Worm (Caenorhabditis elegans): ENCODE results near the gene C33H5.13.

C33H5.13 gene

ce11 chrIV:7785506-7786065 lies 6.5 kb downstream of the C33H5.13 start, which contains the start of gene tag-322 (continued):
- TF ChIP-seq T26A5.8 (tag; optimal IDR thresholded peaks at IDR 0.05) = no peak
- no peak for TF ChIP-seq gei-17 (GFP tag; optimal IDR thresholded peaks at IDR 0.05)
- no peak for TF ChIP-seq let-526 (GFP tag; IDR thresholded peaks at IDR 0.05)
- TF ChIP-seq ztf-26 (tag; optimal IDR thresholded peaks at IDR 0.05) = no peak
- no peak for TF ChIP-seq aptf-3 (GFP tag; IDR thresholded peaks at IDR 0.05)
- TF ChIP-seq nfya-2 (GFP tag; IDR thresholded peaks at IDR 0.05) = no peak
- TF ChIP-seq attf-6 (GFP tag; IDR thresholded peaks at IDR 0.05) = no peak
- no peak for TF ChIP-seq F39B2.1 (GFP tag; IDR thresholded peaks at IDR 0.05)
- TF ChIP-seq bed-2 (GFP tag; IDR thresholded peaks at IDR 0.05) = no peak
- no peak for TF ChIP-seq him-1 (tag; optimal IDR thresholded peaks at IDR 0.05)
- no peak for TF ChIP-seq athp-1 (tag; optimal IDR thresholded peaks at IDR 0.05)
- TF ChIP-seq Y53F4B.3 (GFP tag; IDR thresholded peaks at IDR 0.05) = no peak
- TF ChIP-seq ceh-100 (GFP tag; IDR thresholded peaks at IDR 0.05) = 0 out of 2 replicates have a peak, but pooled peaks have one; percentile 24
- TF ChIP-seq B0261.1 (tag; optimal IDR thresholded peaks at IDR 0.05) = no peak
- TF ChIP-seq hlh-26 (GFP tag; conservative IDR thresholded peaks at IDR 0.05) = no peak
- TF ChIP-seq atf-7 (tag; optimal IDR thresholded peaks at IDR 0.05) = no peak
- no peak for TF ChIP-seq repo-1 (tag; optimal IDR thresholded peaks at IDR 0.05)

ce11 chrIV:7783801-7784411 lies 8.2 kb downstream of the C33H5.13 start, which contains the start of gene tag-321:
Gene tag-321 (minus strand): TSS chrIV:7783851.
- 0 out of 2 replicates have a peak, but pooled peaks have one; percentile 44 for TF ChIP-seq hsf-1 (GFP tag; IDR thresholded peaks at IDR 0.05)
- TF ChIP-seq nhr-80 (tag; optimal IDR thresholded peaks at IDR 0.05) = peak; percentile 63
- no peak for TF ChIP-seq snpc-1.3 (tag; optimal IDR thresholded peaks at IDR 0.05; ENCODE audit: insufficient read depth)
- TF ChIP-seq snpc-1.1 (tag; optimal IDR thresholded peaks at IDR 0.05; ENCODE audit: insufficient read depth) = no peak

- TF ChIP-seq ama-1 (optimal IDR thresholded peaks at IDR 0.05) = no peak
- TF ChIP-seq ama-1 (GFP tag; optimal IDR thresholded peaks at IDR 0.05) = no peak
- TF ChIP-seq egrh-3 (GFP tag; IDR thresholded peaks at IDR 0.05) = no peak
- TF ChIP-seq B0336.3 (GFP tag; IDR thresholded peaks at IDR 0.05) = peak; percentile 72; the same call in 1 of the 2 replicates
- no peak for TF ChIP-seq ztf-22 (GFP tag; optimal IDR thresholded peaks at IDR 0.05)
- peak; percentile 16 for TF ChIP-seq atf-7 (tag; optimal IDR thresholded peaks at IDR 0.05)
- no peak for TF ChIP-seq Y53F4B.3 (GFP tag; IDR thresholded peaks at IDR 0.05)
- TF ChIP-seq madf-6 (GFP tag; IDR thresholded peaks at IDR 0.05) = peak; percentile 16; the same call in 1 of the 2 replicates
- peak; percentile 19 for TF ChIP-seq tbp1 (GFP tag; optimal IDR thresholded peaks at IDR 0.05)
- peak; percentile 87 for TF ChIP-seq Y53G8AR.9 (GFP tag; conservative IDR thresholded peaks at IDR 0.05)
- no peak for TF ChIP-seq ccch-3 (GFP tag; optimal IDR thresholded peaks at IDR 0.05)
- no peak for TF ChIP-seq hsf-1 (GFP tag; IDR thresholded peaks at IDR 0.05)
- no peak for TF ChIP-seq ceh-58 (GFP tag; IDR thresholded peaks at IDR 0.05)
- 0 out of 2 replicates have a peak, but pooled peaks have one; percentile 40 for TF ChIP-seq madf-3 (GFP tag; IDR thresholded peaks at IDR 0.05)
- TF ChIP-seq sptf-2 (GFP tag; optimal IDR thresholded peaks at IDR 0.05) = no peak
- peak; percentile 12 for TF ChIP-seq repo-1 (tag; optimal IDR thresholded peaks at IDR 0.05)
- TF ChIP-seq efl-1 (GFP tag; optimal IDR thresholded peaks at IDR 0.05) = no peak
- no peak for TF ChIP-seq lsl-1 (GFP tag; optimal IDR thresholded peaks at IDR 0.05)
- no peak for TF ChIP-seq madf-8 (GFP tag; conservative IDR thresholded peaks at IDR 0.05)
- TF ChIP-seq nfya-2 (GFP tag; IDR thresholded peaks at IDR 0.05) = no peak
- no peak for TF ChIP-seq ceh-79 (tag; optimal IDR thresholded peaks at IDR 0.05)
- no peak for TF ChIP-seq lir-1 (GFP tag; conservative IDR thresholded peaks at IDR 0.05)
- TF ChIP-seq attf-5 (GFP tag; optimal IDR thresholded peaks at IDR 0.05) = no peak
- TF ChIP-seq B0019.2 (GFP tag; conservative IDR thresholded peaks at IDR 0.05) = no peak
- TF ChIP-seq ekl-4 (GFP tag; IDR thresholded peaks at IDR 0.05) = no peak
- TF ChIP-seq pbrm-1 (GFP tag; IDR thresholded peaks at IDR 0.05) = 0 out of 2 replicates have a peak, but pooled peaks have one; percentile 35
- no peak for TF ChIP-seq K12H6.12 (tag; optimal IDR thresholded peaks at IDR 0.05)
- TF ChIP-seq akir-1 (GFP tag; optimal IDR thresholded peaks at IDR 0.05) = no peak
- no peak for TF ChIP-seq K11D2.4 (GFP tag; IDR thresholded peaks at IDR 0.05)
Observed at ce11 chrIV:7782292-7782691, 9.8 kb downstream of the C33H5.13 start, which contains the start of gene sec-10. Gene sec-10 (minus strand): TSS chrIV:7782499.
